Fruit fly (Drosophila melanogaster): ENCODE data around the gene Drgx.

The Drgx gene

dm6 chr2L:3669034-3669433, 6.5 kb downstream of the Drgx start, which contains the start of gene Sfp24Bd:
Gene Sfp24Bd, minus strand, starts transcription at chr2L:3669134.
- no peak for TF ChIP-seq CG7101 (tag; optimal IDR thresholded peaks at IDR 0.05)
- no peak for TF ChIP-seq ovo (GFP tag; optimal IDR thresholded peaks at IDR 0.05)
- TF ChIP-seq CG11617 (GFP tag; optimal IDR thresholded peaks at IDR 0.05), result no peak
- no peak for TF ChIP-seq cic (GFP tag; optimal IDR thresholded peaks at IDR 0.05)
- TF ChIP-seq kay (GFP tag; ENCODE audit: borderline replicate concordance), result no peak
- TF ChIP-seq Crg-1 (GFP tag; optimal IDR thresholded peaks at IDR 0.05), result no peak
- TF ChIP-seq CG33017 (tag; optimal IDR thresholded peaks at IDR 0.05), result no peak
- TF ChIP-seq toe (GFP tag; optimal IDR thresholded peaks at IDR 0.05), result no peak
- no peak for TF ChIP-seq CG14711 (tag; optimal IDR thresholded peaks at IDR 0.05)
- TF ChIP-seq tj (GFP tag; optimal IDR thresholded peaks at IDR 0.05), result no peak
- TF ChIP-seq CG12768 (GFP tag; optimal IDR thresholded peaks at IDR 0.05), result no peak
- no peak for TF ChIP-seq CG5204 (GFP tag; optimal IDR thresholded peaks at IDR 0.05)
- no peak for TF ChIP-seq CG7045 (GFP tag; optimal IDR thresholded peaks at IDR 0.05)

dm6 chr2L:3669675-3670074, 7.1 kb downstream of the Drgx start, which contains the start of gene Sfp24Bb:
Gene Sfp24Bb, minus strand, starts transcription at chr2L:3669775.
- TF ChIP-seq bab1 (GFP tag; optimal IDR thresholded peaks at IDR 0.05) (no peak), CG7101 (tag; optimal IDR thresholded peaks at IDR 0.05) (no peak), cnc (optimal IDR thresholded peaks at IDR 0.05) (no peak), cic (GFP tag; optimal IDR thresholded peaks at IDR 0.05) (no peak), CG33017 (tag; optimal IDR thresholded peaks at IDR 0.05) (no peak), CG12768 (GFP tag; optimal IDR thresholded peaks at IDR 0.05) (no peak), pad (GFP tag; optimal IDR thresholded peaks at IDR 0.05) (no peak), kay (GFP tag; ENCODE audit: borderline replicate concordance) (no peak), CG5204 (GFP tag; optimal IDR thresholded peaks at IDR 0.05) (no peak), Crg-1 (GFP tag; optimal IDR thresholded peaks at IDR 0.05) (no peak)

- TF ChIP-seq CG1620 (GFP tag; optimal IDR thresholded peaks at IDR 0.05) (no peak), bab1 (GFP tag; optimal IDR thresholded peaks at IDR 0.05) (no peak), cic (GFP tag; optimal IDR thresholded peaks at IDR 0.05) (no peak), CG7045 (GFP tag; optimal IDR thresholded peaks at IDR 0.05) (no peak), toe (GFP tag; optimal IDR thresholded peaks at IDR 0.05) (no peak), kay (GFP tag; ENCODE audit: borderline replicate concordance) (no peak), CG5204 (GFP tag; optimal IDR thresholded peaks at IDR 0.05) (no peak), CG33017 (tag; optimal IDR thresholded peaks at IDR 0.05) (no peak), Mnt (GFP tag; optimal IDR thresholded peaks at IDR 0.05) (no peak), CG7101 (tag; optimal IDR thresholded peaks at IDR 0.05) (no peak), Crg-1 (GFP tag; optimal IDR thresholded peaks at IDR 0.05) (no peak), CG12768 (GFP tag; optimal IDR thresholded peaks at IDR 0.05) (no peak), cnc (optimal IDR thresholded peaks at IDR 0.05) (no peak)
These were observed 7.9 kb downstream of the Drgx start, which contains the start of gene Sfp24Bc for dm6 chr2L:3670481-3670880. Gene Sfp24Bc, minus strand, starts transcription at chr2L:3670581.

dm6 chr2L:3675770-3676169, 13.2 kb downstream of the Drgx start:
- TF ChIP-seq CG1620 (GFP tag; optimal IDR thresholded peaks at IDR 0.05), result no peak
- TF ChIP-seq Clk (GFP tag; optimal IDR thresholded peaks at IDR 0.05), result no peak
- no peak for TF ChIP-seq Crg-1 (GFP tag; optimal IDR thresholded peaks at IDR 0.05)
- TF ChIP-seq ovo (GFP tag; optimal IDR thresholded peaks at IDR 0.05), result no peak
- no peak for TF ChIP-seq CG7101 (tag; optimal IDR thresholded peaks at IDR 0.05)
- TF ChIP-seq tj (GFP tag; optimal IDR thresholded peaks at IDR 0.05), result no peak

- TF ChIP-seq CG33017 (tag; optimal IDR thresholded peaks at IDR 0.05) (no peak), cnc (optimal IDR thresholded peaks at IDR 0.05) (no peak), cic (GFP tag; optimal IDR thresholded peaks at IDR 0.05) (no peak), bab1 (GFP tag; optimal IDR thresholded peaks at IDR 0.05) (no peak), CG14711 (tag; optimal IDR thresholded peaks at IDR 0.05) (no peak), CG11617 (GFP tag; optimal IDR thresholded peaks at IDR 0.05) (no peak), Crg-1 (GFP tag; optimal IDR thresholded peaks at IDR 0.05) (no peak), CG12768 (GFP tag; optimal IDR thresholded peaks at IDR 0.05) (no peak), CG1620 (GFP tag; optimal IDR thresholded peaks at IDR 0.05) (no peak), ovo (GFP tag; optimal IDR thresholded peaks at IDR 0.05) (no peak), kay (GFP tag; ENCODE audit: borderline replicate concordance) (no peak), CG5204 (GFP tag; optimal IDR thresholded peaks at IDR 0.05) (no peak), tj (GFP tag; optimal IDR thresholded peaks at IDR 0.05) (no peak), CG7101 (tag; optimal IDR thresholded peaks at IDR 0.05) (no peak), CG7045 (GFP tag; optimal IDR thresholded peaks at IDR 0.05) (no peak)
These were observed 18.8 kb downstream of the Drgx start for dm6 chr2L:3681338-3681737.

dm6 chr2L:3682489-3682888, 19.9 kb downstream of the Drgx start:
- TF ChIP-seq toe (GFP tag; optimal IDR thresholded peaks at IDR 0.05) (no peak), Crg-1 (GFP tag; optimal IDR thresholded peaks at IDR 0.05) (no peak), CG12768 (GFP tag; optimal IDR thresholded peaks at IDR 0.05) (no peak)

dm6 chr2L:3685139-3685851, 22.8 kb downstream of the Drgx start:
- no peak for TF ChIP-seq ovo (GFP tag; optimal IDR thresholded peaks at IDR 0.05)
- TF ChIP-seq kay (GFP tag; ENCODE audit: borderline replicate concordance), result no peak
- no peak for TF ChIP-seq CG5204 (GFP tag; optimal IDR thresholded peaks at IDR 0.05)
- TF ChIP-seq Mnt (GFP tag; optimal IDR thresholded peaks at IDR 0.05), result no peak
- no peak for TF ChIP-seq CG1620 (GFP tag; optimal IDR thresholded peaks at IDR 0.05)
- no peak for TF ChIP-seq pad (GFP tag; optimal IDR thresholded peaks at IDR 0.05)
- TF ChIP-seq cic (GFP tag; optimal IDR thresholded peaks at IDR 0.05), result no peak
- TF ChIP-seq tj (GFP tag; optimal IDR thresholded peaks at IDR 0.05), result no peak
- no peak for TF ChIP-seq CG7101 (tag; optimal IDR thresholded peaks at IDR 0.05)
- no peak for TF ChIP-seq CG7045 (GFP tag; optimal IDR thresholded peaks at IDR 0.05)
- no peak for TF ChIP-seq CG14711 (tag; optimal IDR thresholded peaks at IDR 0.05)
- no peak for TF ChIP-seq Crg-1 (GFP tag; optimal IDR thresholded peaks at IDR 0.05)
- TF ChIP-seq CG11617 (GFP tag; optimal IDR thresholded peaks at IDR 0.05), result no peak
- no peak for TF ChIP-seq Clk (GFP tag; optimal IDR thresholded peaks at IDR 0.05)
- TF ChIP-seq Hr96 (GFP tag; optimal IDR thresholded peaks at IDR 0.05), result no peak
- no peak for TF ChIP-seq CG12768 (GFP tag; optimal IDR thresholded peaks at IDR 0.05)
- no peak for TF ChIP-seq bab1 (GFP tag; optimal IDR thresholded peaks at IDR 0.05)
- TF ChIP-seq toe (GFP tag; optimal IDR thresholded peaks at IDR 0.05), result no peak
